Worm (Caenorhabditis elegans): ENCODE measurements around the gene F21G4.1.

- TF ChIP-seq unc-39 (tag; optimal IDR thresholded peaks at IDR 0.05), result no peak
- TF ChIP-seq dmd-4 (tag; optimal IDR thresholded peaks at IDR 0.05), result no peak
- no peak for TF ChIP-seq lsy-2 (tag; optimal IDR thresholded peaks at IDR 0.05)
- TF ChIP-seq alr-1 (tag; optimal IDR thresholded peaks at IDR 0.05), result no peak
- TF ChIP-seq ztf-11 (tag; optimal IDR thresholded peaks at IDR 0.05), result no peak
Observed at ce11 chrX:9918997-9919396, 26.9 kb upstream of the F21G4.1 start, which contains the start of gene folr-1.
